Fruit fly (Drosophila melanogaster): ENCODE measurements around the gene Mo25.

- TF ChIP-seq psq (GFP tag; optimal IDR thresholded peaks at IDR 0.05) (no peak), sage (GFP tag; optimal IDR thresholded peaks at IDR 0.05) (no peak), Dfd (GFP tag; optimal IDR thresholded peaks at IDR 0.05) (no peak), fru (GFP tag; optimal IDR thresholded peaks at IDR 0.05) (peak; percentile 16), br (GFP tag; optimal IDR thresholded peaks at IDR 0.05) (no peak)
Measured at dm6 chr3L:16634529-16634928, 19.3 kb upstream of the Mo25 start.

All from whole organism, wandering third instar larva.